Worm (Caenorhabditis elegans) whole organism, mixed stage, embryonic: ENCODE data around the gene bud-13.
"Not testable (repeated sequence)": the region's sequence is repeated elsewhere in the genome, so short reads cannot be mapped to it uniquely, and the experiment has no call there.

Experiments used
- bed-3 ChIP-seq: fragments of 200-800 bp; sonication (Bioruptor generic); optimal IDR thresholded peaks from 3 replicates; lab custom pipeline; 2018; ENCODE audit warnings: mild to moderate bottlenecking, missing genetic modification characterization, moderate library complexity, missing compliant biosample characterization
- blmp-1 ChIP-seq: fragments of 150-350 bp; optimal IDR thresholded peaks from 2 replicates; lab custom pipeline; 2014; ENCODE audit warnings: missing biosample characterization, missing genetic modification characterization
- ceh-39 ChIP-seq: fragments of 150-350 bp; optimal IDR thresholded peaks from 2 replicates; lab custom pipeline; 2014; ENCODE audit warnings: missing biosample characterization, missing genetic modification characterization
- ceh-43 ChIP-seq: fragments of 200-800 bp; sonication (Bioruptor generic); optimal IDR thresholded peaks from 2 replicates; lab custom pipeline; 2018; ENCODE audit warnings: mild to moderate bottlenecking, missing genetic modification characterization, moderate library complexity, missing compliant biosample characterization
- ceh-83 ChIP-seq: fragments of 200-800 bp; sonication (Bioruptor generic); optimal IDR thresholded peaks from 2 replicates; lab custom pipeline; 2018; ENCODE audit warnings: mild to moderate bottlenecking, missing genetic modification characterization, missing compliant biosample characterization
- ces-1 ChIP-seq: fragments of 150-350 bp; optimal IDR thresholded peaks from 2 replicates; lab custom pipeline; 2014; ENCODE audit warnings: missing biosample characterization, missing genetic modification reagents, missing genetic modification characterization
- cnd-1 ChIP-seq: fragments of 200-800 bp; sonication (Bioruptor generic); optimal IDR thresholded peaks from 2 replicates; lab custom pipeline; 2018; ENCODE audit warnings: mild to moderate bottlenecking, missing genetic modification characterization, missing compliant biosample characterization
- drap-1 ChIP-seq: fragments of 200-800 bp; sonication (Bioruptor generic); optimal IDR thresholded peaks from 3 replicates; lab custom pipeline; 2018; ENCODE audit warnings: mild to moderate bottlenecking, missing genetic modification characterization, missing compliant biosample characterization
- elt-1 ChIP-seq: sonication (generic microtip); optimal IDR thresholded peaks from 2 replicates; lab custom pipeline; 2017; ENCODE audit warnings: missing genetic modification characterization, mild to moderate bottlenecking, missing compliant biosample characterization, antibody characterized with exemption, moderate library complexity, borderline replicate concordance; ENCODE audit not compliant: insufficient read depth
- elt-3 ChIP-seq: fragments of 150-350 bp; optimal IDR thresholded peaks from 2 replicates; lab custom pipeline; 2014; ENCODE audit warnings: missing biosample characterization, missing genetic modification characterization
- flh-1 ChIP-seq: fragments of 200-800 bp; sonication (Bioruptor generic); optimal IDR thresholded peaks from 2 replicates; lab custom pipeline; 2018; ENCODE audit warnings: mild to moderate bottlenecking, missing genetic modification characterization, moderate library complexity, missing compliant biosample characterization
- hlh-1 ChIP-seq: fragments of 150-350 bp; optimal IDR thresholded peaks from 2 replicates; lab custom pipeline; 2014; ENCODE audit warnings: missing biosample characterization, missing genetic modification reagents, missing genetic modification characterization
- lin-13 ChIP-seq: fragments of 150-350 bp; optimal IDR thresholded peaks from 2 replicates; lab custom pipeline; 2014; ENCODE audit warnings: missing biosample characterization, missing genetic modification characterization
- lin-32 ChIP-seq: fragments of 200-800 bp; sonication (Bioruptor generic); optimal IDR thresholded peaks from 2 replicates; lab custom pipeline; 2018; ENCODE audit warnings: mild to moderate bottlenecking, missing genetic modification characterization, missing compliant biosample characterization
- lsy-2 ChIP-seq: fragments of 150-350 bp; optimal IDR thresholded peaks from 2 replicates; lab custom pipeline; 2014; ENCODE audit warnings: missing biosample characterization, missing genetic modification characterization
- mab-5 ChIP-seq: fragments of 150-350 bp; optimal IDR thresholded peaks from 2 replicates; lab custom pipeline; 2014; ENCODE audit warnings: missing biosample characterization, missing genetic modification characterization
- mep-1 ChIP-seq: fragments of 150-350 bp; optimal IDR thresholded peaks from 2 replicates; lab custom pipeline; 2017; ENCODE audit warnings: missing biosample characterization, missing genetic modification reagents, missing genetic modification characterization, inconsistent platforms
- mls-2 ChIP-seq: sonication (generic microtip); optimal IDR thresholded peaks from 2 replicates; lab custom pipeline; 2016; ENCODE audit warnings: mild to moderate bottlenecking, missing genetic modification characterization, moderate library complexity, missing compliant biosample characterization
- nhr-2 ChIP-seq: fragments of 150-350 bp; optimal IDR thresholded peaks from 2 replicates; lab custom pipeline; 2014; ENCODE audit warnings: missing biosample characterization, missing genetic modification characterization
- nhr-237 ChIP-seq: fragments of 150-350 bp; optimal IDR thresholded peaks from 2 replicates; lab custom pipeline; 2014; ENCODE audit warnings: missing biosample characterization, missing genetic modification characterization
- nhr-28 ChIP-seq: fragments of 150-350 bp; optimal IDR thresholded peaks from 2 replicates; lab custom pipeline; 2014; ENCODE audit warnings: missing biosample characterization, missing genetic modification characterization
- nhr-76 ChIP-seq: sonication (generic microtip); optimal IDR thresholded peaks from 2 replicates; lab custom pipeline; 2017; ENCODE audit warnings: missing biosample characterization, missing genetic modification characterization
- pha-4 ChIP-seq: fragments of 150-350 bp; optimal IDR thresholded peaks from 2 replicates; lab custom pipeline; 2018; ENCODE audit warnings: missing biosample characterization, missing genetic modification reagents, missing genetic modification characterization
- snpc-4 ChIP-seq: fragments of 150-350 bp; optimal IDR thresholded peaks from 2 replicates; lab custom pipeline; 2014; ENCODE audit warnings: missing biosample characterization, missing genetic modification characterization
- sptf-1 ChIP-seq: sonication (generic microtip); optimal IDR thresholded peaks from 2 replicates; lab custom pipeline; 2017; ENCODE audit warnings: mild to moderate bottlenecking, missing genetic modification characterization, moderate library complexity, missing compliant biosample characterization
- unc-39 ChIP-seq: fragments of 150-350 bp; optimal IDR thresholded peaks from 2 replicates; lab custom pipeline; 2014; ENCODE audit warnings: missing biosample characterization, missing genetic modification characterization
- unc-62 ChIP-seq: fragments of 150-350 bp; optimal IDR thresholded peaks from 2 replicates; lab custom pipeline; 2014; ENCODE audit warnings: missing biosample characterization, missing genetic modification reagents, missing genetic modification characterization
- zip-8 ChIP-seq: fragments of 150-350 bp; optimal IDR thresholded peaks from 2 replicates; lab custom pipeline; 2014; ENCODE audit warnings: missing biosample characterization, missing genetic modification characterization
- ztf-11 ChIP-seq: fragments of 150-350 bp; optimal IDR thresholded peaks from 2 replicates; lab custom pipeline; 2014; ENCODE audit warnings: missing biosample characterization, missing genetic modification characterization

The bud-13 gene

ce11 chrIII:9005905-9006372 is 38.4 kb upstream of the bud-13 start, which contains the start of gene rab-6.1:
TSS of gene rab-6.1 (minus strand) at chrIII:9005955.
- TF ChIP-seq nhr-237; zip-8 (tag; lab: Kevin White, UChicago); snpc-4 (tag; lab: Kevin White, UChicago): not testable (repeated sequence)
- TF ChIP-seq, all 35 proteins: peak for 0; not testable (repeated sequence) for 35

ce11 chrIII:9004658-9005057 is 37.1 kb upstream of the bud-13 start:
- TF ChIP-seq lin-13 (tag; lab: Kevin White, UChicago) (no peak), ceh-83 (GFP tag; lab: Kevin White, UChicago) (no peak), snpc-4 (tag; lab: Kevin White, UChicago) (no peak), ceh-43 (GFP tag; lab: Kevin White, UChicago) (no peak), cnd-1 (tag; lab: Kevin White, UChicago) (no peak), lsy-2 (tag; lab: Kevin White, UChicago) (no peak), nhr-76 (tag; lab: Kevin White, UChicago) (no peak)
- TF ChIP-seq, all 35 proteins: peak for 0

- TF ChIP-seq ces-1 (GFP tag; lab: Kevin White, UChicago) (no peak), unc-62 (GFP tag; lab: Kevin White, UChicago) (no peak), ztf-11 (no peak), mab-5 (no peak), lsy-2 (tag; lab: Kevin White, UChicago) (no peak), drap-1 (GFP tag; lab: Kevin White, UChicago) (no peak), nhr-76 (tag; lab: Kevin White, UChicago) (no peak), mls-2 (no peak)
Observed at ce11 chrIII:9002545-9002944, 35.0 kb upstream of the bud-13 start, which contains the start of the genes F59B2.15 and zif-1. TSS of gene F59B2.15 (minus strand) at chrIII:9002645. TSS of gene zif-1 (plus strand) at chrIII:9002779.

DNA sequence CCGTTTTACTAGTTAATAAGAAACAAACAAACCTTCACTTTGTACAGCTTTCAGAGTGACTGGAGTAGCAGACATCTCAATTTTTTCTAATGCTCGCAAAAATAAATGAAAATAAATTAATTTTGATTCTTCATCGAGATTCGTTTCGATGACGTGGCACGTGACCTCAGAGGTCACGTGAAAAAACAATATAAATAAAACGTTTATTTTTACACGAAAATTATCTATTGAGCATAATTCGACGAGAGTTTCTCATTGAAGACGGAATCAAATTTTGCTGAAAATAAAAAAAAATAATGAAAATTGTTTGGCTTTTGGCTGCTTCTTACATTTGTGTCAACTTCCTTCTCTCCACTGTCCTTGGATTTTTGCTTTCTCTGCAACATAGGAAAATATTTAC is 34.4 kb upstream of the bud-13 start, which contains the start of gene rpn-6.2:
rpn-6.2 (minus strand) TSS at position 101 of the 400 bp plus-strand sequence.
- TF ChIP-seq bed-3 (GFP tag; lab: Kevin White, UChicago), result no peak
- no peak for TF ChIP-seq unc-62 (GFP tag; lab: Kevin White, UChicago)
- TF ChIP-seq elt-1, result no peak
- no peak for TF ChIP-seq ztf-11
- no peak for TF ChIP-seq drap-1 (GFP tag; lab: Kevin White, UChicago)
- no peak for TF ChIP-seq nhr-28
- TF ChIP-seq zip-8 (tag; lab: Kevin White, UChicago), result no peak
- no peak for TF ChIP-seq sptf-1
- TF ChIP-seq blmp-1 (tag; lab: Kevin White, UChicago), result no peak
- TF ChIP-seq flh-1 (GFP tag; lab: Kevin White, UChicago), result no peak
- no peak for TF ChIP-seq mep-1 (tag; lab: Kevin White, UChicago)
- TF ChIP-seq nhr-237, result no peak
- TF ChIP-seq nhr-2 (tag; lab: Kevin White, UChicago), result no peak
- no peak for TF ChIP-seq pha-4
- TF ChIP-seq ceh-43 (GFP tag; lab: Kevin White, UChicago), result no peak
- no peak for TF ChIP-seq ceh-83 (GFP tag; lab: Kevin White, UChicago)

ce11 chrIII:9001491-9001890 is 34.0 kb upstream of the bud-13 start:
- TF ChIP-seq cnd-1 (tag; lab: Kevin White, UChicago) (no peak), elt-1 (no peak), ztf-11 (no peak), ceh-83 (GFP tag; lab: Kevin White, UChicago) (no peak), lin-13 (tag; lab: Kevin White, UChicago) (no peak), ceh-43 (GFP tag; lab: Kevin White, UChicago) (no peak), nhr-237 (no peak), nhr-76 (tag; lab: Kevin White, UChicago) (no peak), bed-3 (GFP tag; lab: Kevin White, UChicago) (no peak), sptf-1 (no peak), unc-39 (tag; lab: Kevin White, UChicago) (no peak), elt-3 (tag; lab: Kevin White, UChicago) (no peak)

ce11 chrIII:8999508-8999907 is 32.0 kb upstream of the bud-13 start, which contains the start of gene F59B2.3:
TSS of gene F59B2.3 (minus strand) at chrIII:8999766.
- TF ChIP-seq nhr-76 (tag; lab: Kevin White, UChicago) (no peak), unc-62 (GFP tag; lab: Kevin White, UChicago) (no peak), ceh-39 (tag; lab: Kevin White, UChicago) (no peak), flh-1 (GFP tag; lab: Kevin White, UChicago) (no peak), ces-1 (GFP tag; lab: Kevin White, UChicago) (no peak), nhr-237 (no peak), hlh-1 (tag; lab: Kevin White, UChicago) (no peak), nhr-2 (tag; lab: Kevin White, UChicago) (no peak), nhr-28 (no peak), elt-3 (tag; lab: Kevin White, UChicago) (no peak), lin-32 (GFP tag; lab: Kevin White, UChicago) (no peak), drap-1 (GFP tag; lab: Kevin White, UChicago) (no peak), mep-1 (tag; lab: Kevin White, UChicago) (no peak), lin-13 (tag; lab: Kevin White, UChicago) (no peak), ceh-43 (GFP tag; lab: Kevin White, UChicago) (no peak), unc-39 (tag; lab: Kevin White, UChicago) (no peak)
